Worm (Caenorhabditis elegans) whole organism, young adult: ENCODE measurements around the gene T19D7.7.

Source experiments
- B0035.1 ChIP-seq: sonication (generic microtip); optimal IDR thresholded peaks from 2 replicates; lab custom pipeline; 2016; ENCODE audit warnings: missing genetic modification characterization, mild to moderate bottlenecking, missing compliant biosample characterization, missing genotype, missing genetic modification reagents
- T07F8.4 ChIP-seq: sonication (generic microtip); optimal IDR thresholded peaks from 2 replicates; lab custom pipeline; 2016; ENCODE audit warnings: mild to moderate bottlenecking, missing genetic modification characterization, moderate library complexity, missing compliant biosample characterization
- Y56A3A.18 ChIP-seq: fragments of 200-800 bp; sonication (Bioruptor generic); IDR thresholded peaks from 2 replicates; pipeline ENCODE4 v1.3.6; 2022; ENCODE audit warnings: missing genetic modification reagents, missing genetic modification characterization, missing compliant biosample characterization
- Y79H2A.3 ChIP-seq: fragments of 200-800 bp; sonication (Bioruptor generic); conservative IDR thresholded peaks from 2 replicates; pipeline ENCODE4 v1.3.6; 2022; ENCODE audit warnings: missing genetic modification reagents, missing genetic modification characterization, missing compliant biosample characterization
- efl-1 ChIP-seq: fragments of 150-350 bp; optimal IDR thresholded peaks from 2 replicates; lab custom pipeline; 2014; ENCODE audit warnings: missing biosample characterization, missing genetic modification reagents, missing genetic modification characterization
- madf-8 ChIP-seq: fragments of 200-800 bp; sonication (Bioruptor generic); conservative IDR thresholded peaks from 2 replicates; pipeline ENCODE4 v1.3.6; 2022; ENCODE audit warnings: missing genetic modification reagents, missing genetic modification characterization, missing compliant biosample characterization
- rcor-1 ChIP-seq: fragments of 200-800 bp; sonication (Bioruptor generic); IDR thresholded peaks from 2 replicates; pipeline ENCODE4 v1.3.6; 2022; ENCODE audit warnings: missing genetic modification reagents, missing genetic modification characterization, missing compliant biosample characterization
- snpc-4 ChIP-seq, 5 experiments: fragments of 150-350 bp in 1 of 5; sonication (generic microtip) in 4 of 5; optimal IDR thresholded peaks; 2 replicates each; lab custom pipeline; 2014 to 2018; ENCODE audit warnings: missing genetic modification characterization in 5 of 5, missing biosample characterization in 3 of 5, antibody characterized with exemption in 2 of 5, mild to moderate bottlenecking in 2 of 5, missing compliant biosample characterization in 2 of 5, missing genotype in 2 of 5, moderate library complexity in 2 of 5, missing genetic modification reagents in 1 of 5

DNA sequence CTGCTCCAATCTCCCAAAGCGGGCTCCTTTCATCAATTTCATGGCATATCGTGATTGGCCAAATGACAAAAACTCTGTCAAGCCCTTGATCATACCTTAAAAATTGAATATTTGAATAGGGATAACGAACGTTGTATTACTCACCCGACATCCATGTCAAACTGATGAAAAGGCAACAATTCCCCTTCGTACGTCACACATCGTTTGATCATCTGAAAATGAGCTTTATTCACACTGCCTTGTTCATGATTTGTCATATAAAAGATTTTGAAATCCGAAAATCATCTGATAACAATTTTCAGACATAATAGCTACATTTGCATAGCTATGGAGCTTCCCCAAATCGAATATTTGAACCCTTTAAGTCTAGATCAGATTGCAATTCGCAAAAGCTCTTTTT is 25.7 kb upstream of the T19D7.7 start, which contains the start of gene M02A10.1:
- TF ChIP-seq snpc-4 (GFP tag; optimal IDR thresholded peaks at IDR 0.05; lab: Kevin White, UChicago) (no peak), snpc-4 (tag; optimal IDR thresholded peaks at IDR 0.05; lab: Kevin White, UChicago) (no peak), B0035.1 (tag; lab: Kevin White, UChicago) (no peak), T07F8.4 (tag; lab: Kevin White, UChicago) (no peak), Y79H2A.3 (GFP tag; lab: Robert Waterston, UW) (no peak), Y56A3A.18 (GFP tag; lab: Robert Waterston, UW) (no peak), rcor-1 (no peak), efl-1 (GFP tag; lab: Kevin White, UChicago) (no peak), madf-8 (GFP tag; lab: Robert Waterston, UW) (no peak)
